Worm (Caenorhabditis elegans) whole organism, young adult: ENCODE data around the gene nhr-154.

ENCODE experiments used
- B0019.2 ChIP-seq: fragments of 200-800 bp; sonication (Bioruptor generic); conservative IDR thresholded peaks from 2 replicates; pipeline ENCODE4 v1.3.6; 2022; ENCODE audit warnings: missing genetic modification reagents, missing genetic modification characterization, missing compliant biosample characterization
- B0261.1 ChIP-seq: sonication (generic microtip); optimal IDR thresholded peaks from 2 replicates; lab custom pipeline; 2016; ENCODE audit warnings: mild to moderate bottlenecking, missing genetic modification characterization, moderate library complexity, missing compliant biosample characterization
- B0336.3 ChIP-seq: fragments of 200-800 bp; sonication (Bioruptor generic); IDR thresholded peaks from 2 replicates; pipeline ENCODE4 v1.3.6; 2022; ENCODE audit warnings: missing genetic modification characterization, missing compliant biosample characterization
- F10E7.11 ChIP-seq: sonication (generic microtip); optimal IDR thresholded peaks from 2 replicates; lab custom pipeline; 2017; ENCODE audit warnings: mild to moderate bottlenecking, missing genetic modification characterization, moderate library complexity, missing compliant biosample characterization
- F55B11.4 ChIP-seq: sonication (generic microtip); optimal IDR thresholded peaks from 2 replicates; lab custom pipeline; 2016; ENCODE audit warnings: missing compliant biosample characterization, missing genetic modification characterization, borderline replicate concordance; ENCODE audit not compliant: insufficient read depth
- F57A8.1 ChIP-seq: fragments of 200-800 bp; sonication (Bioruptor generic); optimal IDR thresholded peaks from 2 replicates; lab custom pipeline; 2018; ENCODE audit warnings: mild to moderate bottlenecking, missing genetic modification characterization, moderate library complexity, missing compliant biosample characterization
- Y53F4B.3 ChIP-seq: fragments of 200-800 bp; sonication (Bioruptor generic); IDR thresholded peaks from 2 replicates; pipeline ENCODE4 v1.3.6; 2022; ENCODE audit warnings: missing genetic modification reagents, missing genetic modification characterization, missing compliant biosample characterization
- Y53G8AR.9 ChIP-seq: fragments of 200-800 bp; sonication (Bioruptor generic); conservative IDR thresholded peaks from 2 replicates; pipeline ENCODE4 v1.3.6; 2022; ENCODE audit warnings: missing genetic modification reagents, missing genetic modification characterization, missing compliant biosample characterization
- Y56A3A.18 ChIP-seq: fragments of 200-800 bp; sonication (Bioruptor generic); IDR thresholded peaks from 2 replicates; pipeline ENCODE4 v1.3.6; 2022; ENCODE audit warnings: missing genetic modification reagents, missing genetic modification characterization, missing compliant biosample characterization
- Y67H2A.10 ChIP-seq: fragments of 200-800 bp; sonication (Bioruptor generic); conservative IDR thresholded peaks from 2 replicates; pipeline ENCODE4 v1.3.6; 2022; ENCODE audit warnings: missing genetic modification reagents, missing genetic modification characterization, missing compliant biosample characterization
- Y79H2A.3 ChIP-seq: fragments of 200-800 bp; sonication (Bioruptor generic); conservative IDR thresholded peaks from 2 replicates; pipeline ENCODE4 v1.3.6; 2022; ENCODE audit warnings: missing genetic modification reagents, missing genetic modification characterization, missing compliant biosample characterization
- akir-1 ChIP-seq: fragments of 200-800 bp; sonication (Bioruptor generic); optimal IDR thresholded peaks from 2 replicates; lab custom pipeline; 2018; ENCODE audit warnings: mild to moderate bottlenecking, missing genetic modification characterization, moderate library complexity, missing compliant biosample characterization
- ama-1 ChIP-seq, 3 experiments: fragments of 150-350 bp in 1 of 3; sonication (generic microtip) in 2 of 3; optimal IDR thresholded peaks; 2 replicates each; lab custom pipeline; 2014 to 2018; ENCODE audit warnings: missing biosample characterization in 2 of 3, missing genetic modification characterization in 2 of 3, missing genetic modification reagents in 2 of 3
- aptf-2 ChIP-seq: fragments of 200-800 bp; sonication (Bioruptor generic); conservative IDR thresholded peaks from 2 replicates; pipeline ENCODE4 v1.3.6; 2022; ENCODE audit warnings: missing genetic modification reagents, missing genetic modification characterization, missing compliant biosample characterization
- ccch-3 ChIP-seq: fragments of 200-800 bp; sonication (Bioruptor generic); optimal IDR thresholded peaks from 2 replicates; lab custom pipeline; 2018; ENCODE audit warnings: mild to moderate bottlenecking, missing genetic modification characterization, missing compliant biosample characterization
- cebp-1 ChIP-seq, 2 experiments: fragments of 200-800 bp in 1 of 2; sonication (Bioruptor generic) in 1 of 2; sonication (generic microtip) in 1 of 2; IDR thresholded peaks in 1 of 2; optimal IDR thresholded peaks in 1 of 2; 2 replicates each; pipeline versions ENCODE4 v1.3.6 to Lab custom; 2017 to 2022; ENCODE audit warnings: missing compliant biosample characterization in 2 of 2, missing genetic modification characterization in 2 of 2, mild to moderate bottlenecking in 1 of 2, missing genetic modification reagents in 1 of 2, moderate library complexity in 1 of 2
- cebp-2 ChIP-seq: fragments of 200-800 bp; sonication (Bioruptor generic); IDR thresholded peaks from 2 replicates; pipeline ENCODE4 v1.3.6; 2022; ENCODE audit warnings: missing genetic modification characterization, missing compliant biosample characterization
- ceh-91 ChIP-seq: fragments of 200-800 bp; sonication (Bioruptor generic); IDR thresholded peaks from 2 replicates; pipeline ENCODE4 v1.3.6; 2022; ENCODE audit warnings: missing genetic modification reagents, missing genetic modification characterization, missing compliant biosample characterization
- die-1 ChIP-seq: sonication (generic microtip); optimal IDR thresholded peaks from 2 replicates; lab custom pipeline; 2016; ENCODE audit warnings: missing genotype, mild to moderate bottlenecking, missing genetic modification characterization, missing compliant biosample characterization
- dpff-1 ChIP-seq: sonication (generic microtip); optimal IDR thresholded peaks from 2 replicates; lab custom pipeline; 2017; ENCODE audit warnings: mild to moderate bottlenecking, missing genetic modification characterization, missing compliant biosample characterization
- dpl-1 ChIP-seq: fragments of 150-350 bp; optimal IDR thresholded peaks from 2 replicates; lab custom pipeline; 2014; ENCODE audit warnings: missing biosample characterization, missing genetic modification reagents, missing genetic modification characterization
- egl-18 ChIP-seq: fragments of 200-800 bp; sonication (Bioruptor generic); IDR thresholded peaks from 2 replicates; pipeline ENCODE4 v1.3.6; 2022; ENCODE audit warnings: missing genetic modification reagents, missing genetic modification characterization, missing compliant biosample characterization
- egrh-3 ChIP-seq: fragments of 200-800 bp; sonication (Bioruptor generic); IDR thresholded peaks from 2 replicates; pipeline ENCODE4 v1.3.6; 2022; ENCODE audit warnings: missing genetic modification reagents, missing genetic modification characterization, missing compliant biosample characterization
- ekl-4 ChIP-seq: fragments of 200-800 bp; sonication (Bioruptor generic); IDR thresholded peaks from 2 replicates; pipeline ENCODE4 v1.3.6; 2022; ENCODE audit warnings: missing genetic modification reagents, missing genetic modification characterization, missing compliant biosample characterization
- fkh-3 ChIP-seq: sonication (generic microtip); optimal IDR thresholded peaks from 2 replicates; lab custom pipeline; 2016; ENCODE audit warnings: mild to moderate bottlenecking, missing genetic modification characterization, missing compliant biosample characterization
- hmg-1.2 ChIP-seq: fragments of 200-800 bp; sonication (Bioruptor generic); IDR thresholded peaks from 2 replicates; pipeline ENCODE4 v1.3.6; 2022; ENCODE audit warnings: missing genetic modification reagents, missing genetic modification characterization, missing compliant biosample characterization
- hsf-1 ChIP-seq: fragments of 200-800 bp; sonication (Bioruptor generic); IDR thresholded peaks from 2 replicates; pipeline ENCODE4 v1.3.6; 2022; ENCODE audit warnings: missing genetic modification reagents, missing genetic modification characterization, missing compliant biosample characterization
- lin-35 ChIP-seq, 3 experiments: fragments of 150-350 bp in 2 of 3; sonication (generic microtip) in 1 of 3; optimal IDR thresholded peaks; 2 replicates each; lab custom pipeline; 2014 to 2018; ENCODE audit warnings: missing biosample characterization in 3 of 3, missing genetic modification characterization in 3 of 3, missing genetic modification reagents in 3 of 3
- madf-8 ChIP-seq: fragments of 200-800 bp; sonication (Bioruptor generic); conservative IDR thresholded peaks from 2 replicates; pipeline ENCODE4 v1.3.6; 2022; ENCODE audit warnings: missing genetic modification reagents, missing genetic modification characterization, missing compliant biosample characterization
- nfya-1 ChIP-seq: sonication (generic microtip); optimal IDR thresholded peaks from 2 replicates; lab custom pipeline; 2017; ENCODE audit warnings: antibody characterized with exemption, missing compliant biosample characterization, missing genetic modification characterization, borderline replicate concordance; ENCODE audit not compliant: insufficient read depth
- nhr-80 ChIP-seq: sonication (generic microtip); optimal IDR thresholded peaks from 2 replicates; lab custom pipeline; 2016; ENCODE audit warnings: missing genetic modification characterization, missing compliant biosample characterization
- pha-4 ChIP-seq: fragments of 150-350 bp; sonication (generic microtip); optimal IDR thresholded peaks from 2 replicates; lab custom pipeline; 2014; ENCODE audit warnings: missing biosample characterization, missing genetic modification reagents, missing genetic modification characterization
- rpc-1 ChIP-seq, 2 experiments: fragments of 150-350 bp in 1 of 2; sonication (generic microtip) in 1 of 2; optimal IDR thresholded peaks; 2 replicates each; lab custom pipeline; 2014 to 2018; ENCODE audit warnings: missing biosample characterization in 1 of 2, missing genetic modification characterization in 1 of 2, missing genetic modification reagents in 1 of 2, missing genotype in 1 of 2
- sdz-38 ChIP-seq: sonication (generic microtip); optimal IDR thresholded peaks from 2 replicates; lab custom pipeline; 2016; ENCODE audit warnings: missing genotype, missing genetic modification characterization, missing compliant biosample characterization
- sea-2 ChIP-seq: fragments of 200-800 bp; sonication (Bioruptor generic); IDR thresholded peaks from 2 replicates; pipeline ENCODE4 v1.3.6; 2022; ENCODE audit warnings: missing genetic modification characterization, missing compliant biosample characterization
- snpc-4 ChIP-seq, 5 experiments: fragments of 150-350 bp in 1 of 5; sonication (generic microtip) in 4 of 5; optimal IDR thresholded peaks; 2 replicates each; lab custom pipeline; 2014 to 2018; ENCODE audit warnings: missing genetic modification characterization in 5 of 5, missing biosample characterization in 3 of 5, antibody characterized with exemption in 2 of 5, mild to moderate bottlenecking in 2 of 5, missing compliant biosample characterization in 2 of 5, missing genotype in 2 of 5, moderate library complexity in 2 of 5, missing genetic modification reagents in 1 of 5
- tbx-9 ChIP-seq: sonication (generic microtip); optimal IDR thresholded peaks from 2 replicates; lab custom pipeline; 2016; ENCODE audit warnings: borderline replicate concordance, missing genetic modification characterization, inconsistent platforms, missing compliant biosample characterization
- tlf-1 ChIP-seq: fragments of 200-800 bp; sonication (Bioruptor generic); optimal IDR thresholded peaks from 2 replicates; lab custom pipeline; 2018; ENCODE audit warnings: mild to moderate bottlenecking, missing genetic modification characterization, missing compliant biosample characterization
- unc-62 ChIP-seq: fragments of 150-350 bp; optimal IDR thresholded peaks from 2 replicates; lab custom pipeline; 2014; ENCODE audit warnings: missing biosample characterization, missing genetic modification reagents, missing genetic modification characterization
- ztf-18 ChIP-seq: sonication (generic microtip); optimal IDR thresholded peaks from 2 replicates; lab custom pipeline; 2016; ENCODE audit warnings: missing genotype, mild to moderate bottlenecking, missing genetic modification characterization, missing compliant biosample characterization
- ztf-22 ChIP-seq: fragments of 200-800 bp; sonication (Bioruptor generic); optimal IDR thresholded peaks from 2 replicates; lab custom pipeline; 2018; ENCODE audit warnings: mild to moderate bottlenecking, missing genetic modification characterization, moderate library complexity, missing compliant biosample characterization
- ztf-25 ChIP-seq: fragments of 200-800 bp; sonication (Bioruptor generic); IDR thresholded peaks from 2 replicates; pipeline ENCODE4 v1.3.6; 2022; ENCODE audit warnings: missing genetic modification reagents, missing genetic modification characterization, missing compliant biosample characterization

Gene nhr-154

DNA sequence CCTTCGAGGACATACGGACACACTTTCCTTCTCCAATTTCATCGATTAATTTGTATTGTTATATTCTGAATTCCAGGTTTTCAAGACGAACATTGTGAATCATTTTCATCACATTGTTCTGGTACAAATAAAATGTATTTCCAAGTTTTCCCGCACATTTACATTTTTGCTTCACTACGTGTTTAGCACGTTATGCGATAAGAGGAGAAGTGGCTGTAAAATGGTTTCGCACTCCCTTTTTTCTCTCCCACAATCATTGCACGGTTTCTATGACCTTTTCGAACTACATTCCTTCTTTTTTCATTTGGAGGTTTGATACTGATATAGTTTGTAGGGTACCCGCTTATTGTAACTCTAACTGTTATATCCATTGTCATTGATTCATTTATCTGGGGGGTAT lies 12.6 kb downstream of the nhr-154 start:
- TF ChIP-seq unc-62: no peak
- peak; percentile 70 for TF ChIP-seq nhr-80
- no peak for TF ChIP-seq B0261.1 (tag; lab: Kevin White, UChicago)

DNA sequence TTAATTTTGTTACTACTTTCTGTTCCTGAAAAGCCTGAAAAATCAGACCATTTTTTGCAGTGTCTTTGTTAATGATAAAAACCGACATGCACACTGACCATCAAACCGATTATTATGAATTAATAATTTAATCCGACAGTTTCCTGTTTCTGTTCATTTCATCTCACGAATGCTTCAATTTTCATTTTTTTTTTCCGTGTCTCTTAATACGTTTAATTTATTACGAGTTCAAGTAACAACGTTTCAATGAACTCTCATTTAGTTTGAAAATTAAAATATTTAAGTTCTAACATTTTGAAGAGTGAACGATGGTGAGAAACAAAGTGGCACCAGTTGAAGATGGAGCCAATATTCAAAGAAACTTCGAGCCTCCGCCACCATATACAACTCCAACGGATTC lies 13.6 kb downstream of the nhr-154 start, which contains the start of gene spin-1:
Gene spin-1 (plus strand): TSS at position 301 of the 400 bp plus-strand sequence.
- TF ChIP-seq akir-1: no peak
- no peak for TF ChIP-seq fkh-3 (tag; lab: Kevin White, UChicago)
- no peak for TF ChIP-seq aptf-2 (GFP tag; lab: Robert Waterston, UW)
- TF ChIP-seq B0336.3 (GFP tag; lab: Robert Waterston, UW): no peak
- no peak for TF ChIP-seq egl-18 (GFP tag; lab: Robert Waterston, UW)
- TF ChIP-seq ceh-91 (GFP tag; lab: Robert Waterston, UW): no peak
- no peak for TF ChIP-seq Y79H2A.3 (GFP tag; lab: Robert Waterston, UW)
- no peak for TF ChIP-seq F57A8.1 (GFP tag; lab: Kevin White, UChicago)
- no peak for TF ChIP-seq Y56A3A.18 (GFP tag; lab: Robert Waterston, UW)
- TF ChIP-seq ztf-18: no peak
- TF ChIP-seq Y67H2A.10: no peak
- TF ChIP-seq ccch-3 (GFP tag; lab: Kevin White, UChicago): no peak
- TF ChIP-seq cebp-2: no peak
- TF ChIP-seq hmg-1.2: no peak
- no peak for TF ChIP-seq lin-35 (GFP tag; optimal IDR thresholded peaks at IDR 0.05; lab: Kevin White, UChicago)
- TF ChIP-seq rpc-1 (optimal IDR thresholded peaks at IDR 0.05; lab: Kevin White, UChicago): no peak
- no peak for TF ChIP-seq rpc-1 (tag; optimal IDR thresholded peaks at IDR 0.05; lab: Kevin White, UChicago)
- TF ChIP-seq B0019.2 (GFP tag; lab: Robert Waterston, UW): no peak
- no peak for TF ChIP-seq dpff-1

DNA sequence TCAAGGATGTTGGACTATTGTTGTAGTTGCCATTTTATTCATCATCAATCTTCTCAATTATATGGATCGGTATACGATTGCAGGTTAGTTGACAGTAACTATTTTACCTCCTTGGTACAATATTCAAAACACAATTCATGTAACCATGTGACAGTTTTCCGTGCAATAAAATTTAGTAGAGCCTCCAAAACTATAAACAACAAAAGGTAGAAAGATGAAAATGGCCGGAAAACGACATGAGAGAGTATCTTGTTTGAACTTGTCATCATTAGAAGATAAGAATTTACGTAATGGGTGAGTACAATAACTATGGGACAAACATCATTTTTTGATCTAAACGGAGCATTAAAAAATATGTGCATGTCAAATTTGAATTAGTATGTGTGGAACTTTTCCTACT lies 14.1 kb downstream of the nhr-154 start:
- TF ChIP-seq snpc-4 (GFP tag; optimal IDR thresholded peaks at IDR 0.05; lab: Kevin White, UChicago) (no peak), snpc-4 (tag; optimal IDR thresholded peaks at IDR 0.05; lab: Kevin White, UChicago) (no peak), ekl-4 (GFP tag; lab: Robert Waterston, UW) (no peak), hsf-1 (GFP tag; lab: Robert Waterston, UW) (no peak), egrh-3 (GFP tag; lab: Robert Waterston, UW) (no peak), F55B11.4 (tag; lab: Kevin White, UChicago) (no peak), sdz-38 (tag; lab: Kevin White, UChicago) (no peak), nhr-80 (peak; percentile 27), tlf-1 (no peak)

DNA sequence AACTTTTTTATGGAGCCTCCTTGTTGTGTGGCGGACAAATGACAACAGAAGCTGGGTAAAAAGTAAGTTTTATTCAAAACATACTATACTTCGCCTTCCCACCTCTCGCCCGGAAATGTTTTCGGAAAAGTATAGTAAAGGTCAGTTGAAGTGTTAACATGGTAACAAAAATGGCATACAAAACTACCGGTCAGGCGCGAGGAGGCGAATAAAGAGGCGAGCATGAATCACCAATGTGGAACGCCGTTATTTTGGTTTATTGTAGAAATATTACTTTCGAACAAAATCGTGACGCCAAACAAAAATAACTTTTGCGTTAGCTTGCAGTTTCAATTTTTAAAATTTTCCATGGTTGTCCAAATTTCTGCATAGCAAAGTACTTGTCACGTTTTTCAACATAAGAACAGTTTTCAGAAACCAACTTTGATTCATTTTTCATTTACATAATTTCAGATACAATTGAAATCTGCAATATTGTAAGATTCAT lies 16.5 kb downstream of the nhr-154 start, which contains the start of gene C13C4.8:
Gene C13C4.8 (plus strand): TSS at position 437 of the 487 bp plus-strand sequence.
- TF ChIP-seq cebp-1 (GFP tag; IDR thresholded peaks at IDR 0.05; lab: Robert Waterston, UW) (no peak), cebp-1 (tag; optimal IDR thresholded peaks at IDR 0.05; lab: Kevin White, UChicago) (no peak), madf-8 (GFP tag; lab: Robert Waterston, UW) (no peak), pha-4 (tag; lab: Kevin White, UChicago) (no peak), snpc-4 (GFP tag; optimal IDR thresholded peaks at IDR 0.05; lab: Kevin White, UChicago) (no peak), snpc-4 (tag; optimal IDR thresholded peaks at IDR 0.05; lab: Kevin White, UChicago) (no peak), ztf-25 (GFP tag; lab: Robert Waterston, UW) (no peak), ama-1 (optimal IDR thresholded peaks at IDR 0.05; lab: Kevin White, UChicago) (no peak), ama-1 (GFP tag; optimal IDR thresholded peaks at IDR 0.05; lab: Kevin White, UChicago) (no peak), F10E7.11 (tag; lab: Kevin White, UChicago) (no peak), Y53G8AR.9 (GFP tag; lab: Robert Waterston, UW) (no peak), die-1 (no peak), ztf-22 (GFP tag; lab: Kevin White, UChicago) (no peak), nfya-1 (tag; lab: Kevin White, UChicago) (no peak), sea-2 (GFP tag; lab: Robert Waterston, UW) (no peak), tbx-9 (tag; lab: Kevin White, UChicago) (no peak), dpl-1 (GFP tag; lab: Kevin White, UChicago) (no peak), Y53F4B.3 (GFP tag; lab: Robert Waterston, UW) (no peak)
